1 fruit fly cellular context compared by ENCODE assay signal in the genomic region with DNA sequence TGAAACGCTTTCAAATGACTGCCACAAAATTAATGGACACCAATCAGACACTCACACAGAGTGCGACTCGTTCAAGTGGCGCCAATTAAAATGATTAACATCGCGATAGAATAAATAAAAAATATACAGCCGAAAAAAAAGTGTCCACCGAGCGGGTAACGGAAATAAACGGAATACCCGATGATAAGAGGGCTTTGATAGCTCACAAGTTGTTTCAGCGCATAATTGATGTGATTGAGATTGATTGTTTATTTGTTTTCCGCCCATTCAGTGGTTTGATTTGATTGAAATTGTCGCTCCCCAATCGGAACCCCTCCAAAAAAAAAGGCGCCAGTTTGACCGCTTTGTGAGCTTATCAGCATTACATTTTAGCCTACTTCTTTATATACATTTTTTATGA.
TF ChIP-seq lines count a peak whose summit lies in the region.

No protein-coding gene starts in this region.

TF ChIP-seq in whole organism, embryonic, 481 proteins besides CTCF, POLR2A, EP300 and RAD21 (continued from another document):
- TF ChIP-seq Hey (tag; optimal IDR thresholded peaks at IDR 0.05; lab: Kevin White, UChicago) (peak; percentile 56), Kr (GFP tag; optimal IDR thresholded peaks at IDR 0.05; lab: Kevin White, UChicago) (no peak), run (tag; optimal IDR thresholded peaks at IDR 0.05; lab: Kevin White, UChicago) (peak; percentile 57), exex (tag; optimal IDR thresholded peaks at IDR 0.05; lab: Kevin White, UChicago) (peak; percentile 93), CG16815 (GFP tag; optimal IDR thresholded peaks at IDR 0.05; lab: Kevin White, UChicago) (no peak), CG2678 (tag; optimal IDR thresholded peaks at IDR 0.05; lab: Kevin White, UChicago) (peak; percentile 42), unpg (GFP tag; optimal IDR thresholded peaks at IDR 0.05; lab: Kevin White, UChicago) (peak; percentile 32), Vsx1 (GFP tag; optimal IDR thresholded peaks at IDR 0.05; lab: Kevin White, UChicago) (peak; percentile 63), CG11504 (tag; optimal IDR thresholded peaks at IDR 0.05; lab: Kevin White, UChicago) (peak; percentile 3), CG6813 (GFP tag; optimal IDR thresholded peaks at IDR 0.05; lab: Kevin White, UChicago) (peak; percentile 16), cas (GFP tag; IDR thresholded peaks at IDR 0.05; lab: Robert Waterston, UW) (no peak), odd (GFP tag; optimal IDR thresholded peaks at IDR 0.05; lab: Kevin White, UChicago) (no peak), sqz (GFP tag; optimal IDR thresholded peaks at IDR 0.05; lab: Kevin White, UChicago) (peak; percentile 78), grn (GFP tag; optimal IDR thresholded peaks at IDR 0.05; lab: Kevin White, UChicago) (peak; percentile 88), gro (GFP tag; optimal IDR thresholded peaks at IDR 0.05; lab: Kevin White, UChicago) (peak; percentile 3), chinmo (GFP tag; IDR thresholded peaks at IDR 0.05; lab: Robert Waterston, UW; ENCODE audit: partially characterized antibody) (0 out of 4 replicates have a peak, but pooled peaks have one; percentile 37), Eip74EF (GFP tag; optimal IDR thresholded peaks at IDR 0.05; lab: Kevin White, UChicago) (peak in 1 of 2 experiments; percentile 40), ken (GFP tag; IDR thresholded peaks at IDR 0.05; lab: Robert Waterston, UW) (no peak), abd-A (tag; optimal IDR thresholded peaks at IDR 0.05; lab: Kevin White, UChicago) (peak; percentile 62), Nf-YB (GFP tag; optimal IDR thresholded peaks at IDR 0.05; lab: Kevin White, UChicago) (peak; percentile 20), Med (GFP tag; lab: Kevin White, UChicago) (peak; percentile 69), sug (tag; optimal IDR thresholded peaks at IDR 0.05; lab: Kevin White, UChicago) (peak; percentile 89), nau (GFP tag; optimal IDR thresholded peaks at IDR 0.05; lab: Kevin White, UChicago) (peak; percentile 8), YL-1 (GFP tag; optimal IDR thresholded peaks at IDR 0.05; lab: Kevin White, UChicago) (no peak), CG34376 (GFP tag; optimal IDR thresholded peaks at IDR 0.05; lab: Kevin White, UChicago) (peak; percentile 65), salm (tag; optimal IDR thresholded peaks at IDR 0.05; lab: Kevin White, UChicago) (peak; percentile 50)
